Fruit fly (Drosophila melanogaster): ENCODE measurements around the gene CG7840.

The CG7840 gene

dm6 chr2L:8292159-8292887 lies 13.1 kb upstream of the CG7840 start (continued):
- TF ChIP-seq BtbVII (GFP tag; optimal IDR thresholded peaks at IDR 0.05) (peak; percentile 94), ro (GFP tag; IDR thresholded peaks at IDR 0.05) (peak; percentile 86), unpg (GFP tag; optimal IDR thresholded peaks at IDR 0.05) (peak; percentile 98), scrt (GFP tag; optimal IDR thresholded peaks at IDR 0.05) (peak; percentile 94), CG11247 (GFP tag; IDR thresholded peaks at IDR 0.05) (peak; percentile 97), CG6654 (GFP tag; optimal IDR thresholded peaks at IDR 0.05) (peak; percentile 77), NK7.1 (GFP tag; optimal IDR thresholded peaks at IDR 0.05) (peak; percentile 87), CG6272 (GFP tag; IDR thresholded peaks at IDR 0.05) (peak; percentile 93), Doc3 (GFP tag; IDR thresholded peaks at IDR 0.05; ENCODE audit: partially characterized antibody) (no peak), Vsx1 (GFP tag; optimal IDR thresholded peaks at IDR 0.05) (peak; percentile 89), bowl (GFP tag; IDR thresholded peaks at IDR 0.05) (peak; percentile 93), tio (GFP tag; optimal IDR thresholded peaks at IDR 0.05) (peak; percentile 91), Elba2 (GFP tag; optimal IDR thresholded peaks at IDR 0.05) (no peak), NfI (GFP tag; optimal IDR thresholded peaks at IDR 0.05) (peak; percentile 96), her (GFP tag; optimal IDR thresholded peaks at IDR 0.05) (peak; percentile 87), CG43689 (GFP tag; IDR thresholded peaks at IDR 0.05) (peak; percentile 90), caup (GFP tag; optimal IDR thresholded peaks at IDR 0.05; ENCODE audit: severe bottlenecking) (peak; percentile 94), CG14710 (tag; optimal IDR thresholded peaks at IDR 0.05) (peak; percentile 95), tx (GFP tag; optimal IDR thresholded peaks at IDR 0.05) (peak; percentile 91), gce (GFP tag; IDR thresholded peaks at IDR 0.05) (peak; percentile 97), knrl (GFP tag; IDR thresholded peaks at IDR 0.05; ENCODE audit: partially characterized antibody) (no peak), pan (optimal IDR thresholded peaks at IDR 0.05) (no peak), pan (GFP tag; optimal IDR thresholded peaks at IDR 0.05 in 1 of 2, IDR thresholded peaks at IDR 0.05 in 1 of 2) (peak in 1 of 2 experiments; percentile 97), MBD-R2 (GFP tag; IDR thresholded peaks at IDR 0.05) (peak; percentile 90), Gug (GFP tag; IDR thresholded peaks at IDR 0.05) (peak; percentile 91), run (tag; optimal IDR thresholded peaks at IDR 0.05) (peak; percentile 95), fd102C (GFP tag; optimal IDR thresholded peaks at IDR 0.05) (no peak), CG18764 (GFP tag; optimal IDR thresholded peaks at IDR 0.05) (peak; percentile 91), grau (tag; optimal IDR thresholded peaks at IDR 0.05) (peak; percentile 95), CG8388 (GFP tag; optimal IDR thresholded peaks at IDR 0.05) (peak; percentile 97), ind (GFP tag; optimal IDR thresholded peaks at IDR 0.05) (peak; percentile 95), Taf1 (GFP tag; IDR thresholded peaks at IDR 0.05) (peak; percentile 94), CG15601 (tag; optimal IDR thresholded peaks at IDR 0.05) (peak; percentile 96), Hr3 (GFP tag; optimal IDR thresholded peaks at IDR 0.05) (peak; percentile 93), Hand (GFP tag; optimal IDR thresholded peaks at IDR 0.05) (peak; percentile 89), CG3407 (GFP tag; optimal IDR thresholded peaks at IDR 0.05) (peak; percentile 90), CG16815 (GFP tag; optimal IDR thresholded peaks at IDR 0.05) (peak; percentile 86), HLH3B (GFP tag; IDR thresholded peaks at IDR 0.05) (peak; percentile 97), CG2116 (GFP tag; optimal IDR thresholded peaks at IDR 0.05) (peak; percentile 70), zfh2 (GFP tag; optimal IDR thresholded peaks at IDR 0.05) (peak; percentile 92), chinmo (GFP tag; IDR thresholded peaks at IDR 0.05; ENCODE audit: partially characterized antibody) (0 out of 4 replicates have a peak, but pooled peaks have one; percentile 59), CG17612 (GFP tag; IDR thresholded peaks at IDR 0.05) (peak; percentile 91), slp2 (GFP tag; optimal IDR thresholded peaks at IDR 0.05) (peak; percentile 92), gfzf (GFP tag; optimal IDR thresholded peaks at IDR 0.05) (peak; percentile 5), CG13775 (GFP tag; optimal IDR thresholded peaks at IDR 0.05) (peak; percentile 90), cato (GFP tag; optimal IDR thresholded peaks at IDR 0.05; ENCODE audit: borderline replicate concordance) (peak; percentile 81), lola (GFP tag; optimal IDR thresholded peaks at IDR 0.05) (peak in 1 of 3 experiments; percentile 92), Sry-δ (GFP tag; optimal IDR thresholded peaks at IDR 0.05) (peak; percentile 48), Bgb (GFP tag; IDR thresholded peaks at IDR 0.05; ENCODE audit: partially characterized antibody) (no peak)

All from whole organism, embryonic.